Worm (Caenorhabditis elegans) whole organism, mixed stage, embryonic: ENCODE results near the gene C06B8.3.

ENCODE experiments used
- M03D4.4 ChIP-seq: sonication (generic microtip); optimal IDR thresholded peaks from 2 replicates; lab custom pipeline; 2017; ENCODE audit warnings: mild to moderate bottlenecking, missing genetic modification characterization, missing compliant biosample characterization
- bed-3 ChIP-seq: fragments of 200-800 bp; sonication (Bioruptor generic); optimal IDR thresholded peaks from 3 replicates; lab custom pipeline; 2018; ENCODE audit warnings: mild to moderate bottlenecking, missing genetic modification characterization, moderate library complexity, missing compliant biosample characterization
- blmp-1 ChIP-seq: fragments of 150-350 bp; optimal IDR thresholded peaks from 2 replicates; lab custom pipeline; 2014; ENCODE audit warnings: missing biosample characterization, missing genetic modification characterization
- ceh-39 ChIP-seq: fragments of 150-350 bp; optimal IDR thresholded peaks from 2 replicates; lab custom pipeline; 2014; ENCODE audit warnings: missing biosample characterization, missing genetic modification characterization
- ceh-83 ChIP-seq: fragments of 200-800 bp; sonication (Bioruptor generic); optimal IDR thresholded peaks from 2 replicates; lab custom pipeline; 2018; ENCODE audit warnings: mild to moderate bottlenecking, missing genetic modification characterization, missing compliant biosample characterization
- ces-1 ChIP-seq: fragments of 150-350 bp; optimal IDR thresholded peaks from 2 replicates; lab custom pipeline; 2014; ENCODE audit warnings: missing biosample characterization, missing genetic modification reagents, missing genetic modification characterization
- drap-1 ChIP-seq: fragments of 200-800 bp; sonication (Bioruptor generic); optimal IDR thresholded peaks from 3 replicates; lab custom pipeline; 2018; ENCODE audit warnings: mild to moderate bottlenecking, missing genetic modification characterization, missing compliant biosample characterization
- elt-1 ChIP-seq: sonication (generic microtip); optimal IDR thresholded peaks from 2 replicates; lab custom pipeline; 2017; ENCODE audit warnings: missing genetic modification characterization, mild to moderate bottlenecking, missing compliant biosample characterization, antibody characterized with exemption, moderate library complexity, borderline replicate concordance; ENCODE audit not compliant: insufficient read depth
- elt-3 ChIP-seq: fragments of 150-350 bp; optimal IDR thresholded peaks from 2 replicates; lab custom pipeline; 2014; ENCODE audit warnings: missing biosample characterization, missing genetic modification characterization
- flh-1 ChIP-seq: fragments of 200-800 bp; sonication (Bioruptor generic); optimal IDR thresholded peaks from 2 replicates; lab custom pipeline; 2018; ENCODE audit warnings: mild to moderate bottlenecking, missing genetic modification characterization, moderate library complexity, missing compliant biosample characterization
- ham-2 ChIP-seq: fragments of 200-800 bp; sonication (Bioruptor generic); optimal IDR thresholded peaks from 2 replicates; lab custom pipeline; 2018; ENCODE audit warnings: mild to moderate bottlenecking, missing genetic modification characterization, missing compliant biosample characterization
- hlh-1 ChIP-seq: fragments of 150-350 bp; optimal IDR thresholded peaks from 2 replicates; lab custom pipeline; 2014; ENCODE audit warnings: missing biosample characterization, missing genetic modification reagents, missing genetic modification characterization
- lin-13 ChIP-seq: fragments of 150-350 bp; optimal IDR thresholded peaks from 2 replicates; lab custom pipeline; 2014; ENCODE audit warnings: missing biosample characterization, missing genetic modification characterization
- lin-32 ChIP-seq: fragments of 200-800 bp; sonication (Bioruptor generic); optimal IDR thresholded peaks from 2 replicates; lab custom pipeline; 2018; ENCODE audit warnings: mild to moderate bottlenecking, missing genetic modification characterization, missing compliant biosample characterization
- lsy-2 ChIP-seq: fragments of 150-350 bp; optimal IDR thresholded peaks from 2 replicates; lab custom pipeline; 2014; ENCODE audit warnings: missing biosample characterization, missing genetic modification characterization
- mab-5 ChIP-seq: fragments of 150-350 bp; optimal IDR thresholded peaks from 2 replicates; lab custom pipeline; 2014; ENCODE audit warnings: missing biosample characterization, missing genetic modification characterization
- mep-1 ChIP-seq: fragments of 150-350 bp; optimal IDR thresholded peaks from 2 replicates; lab custom pipeline; 2017; ENCODE audit warnings: missing biosample characterization, missing genetic modification reagents, missing genetic modification characterization, inconsistent platforms
- nhr-2 ChIP-seq: fragments of 150-350 bp; optimal IDR thresholded peaks from 2 replicates; lab custom pipeline; 2014; ENCODE audit warnings: missing biosample characterization, missing genetic modification characterization
- nhr-237 ChIP-seq: fragments of 150-350 bp; optimal IDR thresholded peaks from 2 replicates; lab custom pipeline; 2014; ENCODE audit warnings: missing biosample characterization, missing genetic modification characterization
- nhr-28 ChIP-seq: fragments of 150-350 bp; optimal IDR thresholded peaks from 2 replicates; lab custom pipeline; 2014; ENCODE audit warnings: missing biosample characterization, missing genetic modification characterization
- nhr-76 ChIP-seq: sonication (generic microtip); optimal IDR thresholded peaks from 2 replicates; lab custom pipeline; 2017; ENCODE audit warnings: missing biosample characterization, missing genetic modification characterization
- pha-4 ChIP-seq: fragments of 150-350 bp; optimal IDR thresholded peaks from 2 replicates; lab custom pipeline; 2018; ENCODE audit warnings: missing biosample characterization, missing genetic modification reagents, missing genetic modification characterization
- sem-2 ChIP-seq: fragments of 200-800 bp; sonication (Bioruptor generic); optimal IDR thresholded peaks from 2 replicates; lab custom pipeline; 2018; ENCODE audit warnings: mild to moderate bottlenecking, missing genetic modification characterization, missing compliant biosample characterization
- snpc-4 ChIP-seq: fragments of 150-350 bp; optimal IDR thresholded peaks from 2 replicates; lab custom pipeline; 2014; ENCODE audit warnings: missing biosample characterization, missing genetic modification characterization
- sptf-1 ChIP-seq: sonication (generic microtip); optimal IDR thresholded peaks from 2 replicates; lab custom pipeline; 2017; ENCODE audit warnings: mild to moderate bottlenecking, missing genetic modification characterization, moderate library complexity, missing compliant biosample characterization
- tbx-8 ChIP-seq: fragments of 200-800 bp; sonication (Bioruptor generic); optimal IDR thresholded peaks from 2 replicates; lab custom pipeline; 2018; ENCODE audit warnings: mild to moderate bottlenecking, missing genetic modification characterization, moderate library complexity, missing compliant biosample characterization
- unc-120 ChIP-seq: sonication (generic microtip); optimal IDR thresholded peaks from 2 replicates; lab custom pipeline; 2017; ENCODE audit warnings: missing genetic modification characterization, missing compliant biosample characterization; ENCODE audit not compliant: poor library complexity, severe bottlenecking
- unc-39 ChIP-seq: fragments of 150-350 bp; optimal IDR thresholded peaks from 2 replicates; lab custom pipeline; 2014; ENCODE audit warnings: missing biosample characterization, missing genetic modification characterization
- unc-62 ChIP-seq: fragments of 150-350 bp; optimal IDR thresholded peaks from 2 replicates; lab custom pipeline; 2014; ENCODE audit warnings: missing biosample characterization, missing genetic modification reagents, missing genetic modification characterization
- zip-8 ChIP-seq: fragments of 150-350 bp; optimal IDR thresholded peaks from 2 replicates; lab custom pipeline; 2014; ENCODE audit warnings: missing biosample characterization, missing genetic modification characterization
- ztf-11 ChIP-seq: fragments of 150-350 bp; optimal IDR thresholded peaks from 2 replicates; lab custom pipeline; 2014; ENCODE audit warnings: missing biosample characterization, missing genetic modification characterization

The C06B8.3 gene

DNA sequence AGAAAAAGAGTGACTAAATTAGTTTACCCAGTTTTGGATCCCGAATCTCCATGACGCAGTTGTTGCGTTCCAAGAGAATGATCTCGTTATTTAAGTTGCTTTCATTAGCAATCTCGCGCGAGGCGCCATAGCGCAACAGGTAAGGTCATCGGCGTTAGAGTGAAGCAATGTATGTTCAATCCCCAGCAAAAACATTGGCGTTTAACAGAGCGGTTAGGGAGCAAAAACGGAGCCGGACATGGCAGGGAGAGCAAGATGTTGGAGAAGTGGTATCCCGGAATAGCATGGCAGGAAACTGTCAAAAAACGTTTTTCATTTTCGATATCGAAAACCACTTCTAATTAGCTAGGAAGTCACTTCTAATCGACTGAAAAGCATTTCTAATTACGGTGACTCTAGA is 30.1 kb downstream of the C06B8.3 start:
- TF ChIP-seq mep-1 (no peak), mab-5 (tag; lab: Kevin White, UChicago) (no peak), drap-1 (GFP tag; lab: Kevin White, UChicago) (peak; percentile 5)

DNA sequence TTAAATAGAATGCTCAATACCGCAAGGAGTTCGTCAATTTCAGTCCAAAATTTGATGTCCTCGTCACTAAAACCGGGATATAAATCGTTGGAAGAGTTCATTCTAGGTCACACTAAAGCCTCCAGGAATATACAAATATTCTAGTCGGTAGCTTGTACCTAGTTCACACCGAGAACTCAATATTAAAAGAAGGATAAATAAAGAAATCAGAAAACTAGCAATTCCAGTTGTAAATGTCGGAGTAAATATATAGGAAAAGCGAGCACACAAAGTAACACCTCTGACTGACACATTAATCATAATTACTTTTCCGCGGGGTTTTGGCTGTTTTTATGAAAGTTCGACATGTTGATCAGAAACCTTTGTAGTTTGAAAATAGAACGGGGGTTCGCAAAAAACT is 33.0 kb downstream of the C06B8.3 start, which contains the start of gene srw-33:
Gene srw-33 (minus strand): TSS at position 101 of the 400 bp plus-strand sequence.
- TF ChIP-seq sptf-1 (tag; lab: Kevin White, UChicago), result no peak
- TF ChIP-seq ceh-83 (GFP tag; lab: Kevin White, UChicago), result no peak
- TF ChIP-seq pha-4 (tag; lab: Kevin White, UChicago), result no peak
- no peak for TF ChIP-seq bed-3
- TF ChIP-seq drap-1 (GFP tag; lab: Kevin White, UChicago), result no peak
- no peak for TF ChIP-seq unc-39 (tag; lab: Kevin White, UChicago)
- no peak for TF ChIP-seq snpc-4 (tag; lab: Kevin White, UChicago)
- TF ChIP-seq lsy-2 (tag; lab: Kevin White, UChicago), result no peak
- TF ChIP-seq mep-1, result no peak
- TF ChIP-seq blmp-1 (tag; lab: Kevin White, UChicago), result no peak
- no peak for TF ChIP-seq ham-2 (GFP tag; lab: Kevin White, UChicago)
- no peak for TF ChIP-seq elt-3 (tag; lab: Kevin White, UChicago)
- no peak for TF ChIP-seq lin-32 (GFP tag; lab: Kevin White, UChicago)

DNA sequence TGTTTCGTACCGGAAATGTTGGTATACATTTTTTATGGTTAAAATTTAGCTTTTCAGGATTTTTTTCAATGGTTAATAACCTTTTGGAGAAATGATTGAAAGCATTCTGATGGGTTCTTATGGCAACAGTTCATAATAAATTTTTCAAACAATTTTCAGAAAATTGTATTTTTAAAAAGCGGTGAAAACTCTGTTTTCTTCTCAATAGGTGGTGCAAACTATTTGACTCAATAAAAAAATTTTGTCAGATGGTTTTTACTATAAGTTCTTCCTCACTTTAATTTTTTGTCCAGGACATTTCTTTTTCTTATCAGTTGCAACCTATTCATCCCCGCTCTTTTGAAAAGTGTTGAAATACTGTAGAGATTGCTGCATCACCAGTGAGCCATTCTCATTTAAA is 35.6 kb downstream of the C06B8.3 start, which contains the start of gene T26H5.14:
Gene T26H5.14 (plus strand): TSS at position 301 of the 400 bp plus-strand sequence.
- TF ChIP-seq M03D4.4 (tag; lab: Kevin White, UChicago), result no peak
- no peak for TF ChIP-seq ztf-11 (tag; lab: Kevin White, UChicago)

DNA sequence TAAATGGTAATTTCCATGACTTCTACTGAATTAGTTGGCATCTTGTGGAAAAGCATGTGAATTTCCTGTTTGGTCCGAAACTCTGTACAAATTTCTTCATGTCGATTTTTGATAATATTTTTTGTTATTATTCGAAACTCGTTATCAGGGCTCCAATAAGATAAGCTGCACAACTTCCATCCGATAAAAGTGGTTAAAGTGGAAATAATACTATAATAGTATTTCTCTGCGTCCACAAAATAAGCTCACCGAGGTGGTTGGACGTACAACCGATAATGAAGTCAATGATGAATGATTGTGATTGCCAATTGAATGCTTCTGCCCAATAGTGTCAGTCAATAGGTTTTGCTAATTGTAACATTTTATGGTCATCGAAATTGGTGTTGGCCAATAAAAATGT is 36.0 kb downstream of the C06B8.3 start, which contains the start of gene T26H5.4:
Gene T26H5.4 (minus strand): TSS at position 294 of the 400 bp plus-strand sequence.
- TF ChIP-seq unc-120 (no peak), hlh-1 (no peak), sem-2 (no peak), nhr-76 (no peak), ztf-11 (tag; lab: Kevin White, UChicago) (no peak), M03D4.4 (tag; lab: Kevin White, UChicago) (no peak), bed-3 (no peak), nhr-2 (no peak)

DNA sequence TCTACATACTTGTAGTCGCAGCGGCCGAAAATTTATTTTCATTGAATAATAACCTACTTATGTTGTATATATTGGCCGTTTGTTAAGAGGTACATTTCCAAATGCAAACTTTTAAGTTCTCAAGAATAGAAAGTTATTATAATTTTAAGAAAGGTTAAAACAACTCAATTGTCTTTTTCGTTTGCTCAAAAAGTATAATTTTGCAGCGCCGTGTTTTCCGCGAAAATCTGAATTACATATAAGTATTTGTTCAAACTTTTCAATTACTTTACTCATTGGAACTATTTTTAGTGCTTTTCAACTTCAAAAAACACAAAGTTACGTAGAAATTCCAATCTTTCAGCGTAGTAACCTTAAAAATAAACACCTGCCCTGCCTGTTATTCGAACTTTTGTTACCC is 39.0 kb downstream of the C06B8.3 start, which contains the start of gene srh-239:
Gene srh-239 (plus strand): TSS at position 301 of the 400 bp plus-strand sequence.
- TF ChIP-seq ceh-83 (GFP tag; lab: Kevin White, UChicago) (no peak), pha-4 (tag; lab: Kevin White, UChicago) (no peak), nhr-28 (tag; lab: Kevin White, UChicago) (no peak), lsy-2 (tag; lab: Kevin White, UChicago) (no peak), nhr-237 (tag; lab: Kevin White, UChicago) (no peak), ham-2 (GFP tag; lab: Kevin White, UChicago) (no peak), bed-3 (no peak), drap-1 (GFP tag; lab: Kevin White, UChicago) (no peak), hlh-1 (no peak), sem-2 (no peak), mep-1 (no peak), ztf-11 (tag; lab: Kevin White, UChicago) (no peak), nhr-2 (no peak), flh-1 (no peak), unc-62 (GFP tag; lab: Kevin White, UChicago) (no peak), mab-5 (tag; lab: Kevin White, UChicago) (no peak), tbx-8 (GFP tag; lab: Kevin White, UChicago) (no peak), elt-1 (tag; lab: Kevin White, UChicago) (no peak), unc-39 (tag; lab: Kevin White, UChicago) (no peak)
- TF ChIP-seq, all 35 proteins: peak for 0

DNA sequence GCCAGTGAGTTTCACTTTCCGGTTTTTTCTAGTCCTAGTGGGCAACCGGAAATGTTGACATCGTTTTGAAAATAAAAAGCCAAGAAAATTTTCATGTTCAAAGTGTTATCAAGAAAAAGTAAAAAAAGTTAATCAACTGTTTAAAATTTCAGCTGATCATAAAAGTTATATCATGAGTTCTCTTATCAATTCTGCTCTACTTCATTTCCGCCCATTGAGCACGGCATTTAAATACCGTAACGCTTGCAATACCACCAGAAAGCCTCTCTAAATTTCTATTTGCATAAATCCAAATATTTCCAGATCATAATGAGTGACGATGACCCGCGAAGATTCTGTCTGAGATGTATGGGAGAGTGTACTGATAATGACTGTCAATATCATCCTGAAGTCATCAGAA is 39.8 kb downstream of the C06B8.3 start, which contains the start of gene T26H5.9:
Gene T26H5.9 (plus strand): TSS at position 302 of the 400 bp plus-strand sequence.
- TF ChIP-seq zip-8 (tag; lab: Kevin White, UChicago) (no peak), drap-1 (GFP tag; lab: Kevin White, UChicago) (no peak), snpc-4 (tag; lab: Kevin White, UChicago) (no peak), ceh-39 (tag; lab: Kevin White, UChicago) (no peak), elt-3 (tag; lab: Kevin White, UChicago) (no peak), flh-1 (no peak), mep-1 (no peak), sem-2 (no peak), blmp-1 (tag; lab: Kevin White, UChicago) (no peak), unc-120 (no peak), unc-62 (GFP tag; lab: Kevin White, UChicago) (no peak), lin-32 (GFP tag; lab: Kevin White, UChicago) (no peak), nhr-237 (tag; lab: Kevin White, UChicago) (no peak), lin-13 (tag; lab: Kevin White, UChicago) (no peak), M03D4.4 (tag; lab: Kevin White, UChicago) (no peak), ces-1 (GFP tag; lab: Kevin White, UChicago) (no peak), ceh-83 (GFP tag; lab: Kevin White, UChicago) (no peak), ztf-11 (tag; lab: Kevin White, UChicago) (no peak), elt-1 (tag; lab: Kevin White, UChicago) (no peak)
